Fruit fly (Drosophila melanogaster) Kc167 (cell line): Measurements from ENCODE around the gene Kaz-m1.

Experiments used
- Sin3A ChIP-seq: fragments of >200 bp; optimal IDR thresholded peaks from 2 replicates; lab custom pipeline; 2018; ENCODE audit warnings: missing external identifiers
- h ChIP-seq: fragments of >200 bp; optimal IDR thresholded peaks from 3 replicates; lab custom pipeline; 2018; ENCODE audit warnings: missing external identifiers
- insv ChIP-seq: fragments of >200 bp; optimal IDR thresholded peaks from 3 replicates; lab custom pipeline; 2018; ENCODE audit warnings: missing external identifiers
- ttk ChIP-seq: sonication (Bioruptor generic); optimal IDR thresholded peaks from 2 replicates; lab custom pipeline; 2017; ENCODE audit warnings: missing external identifiers

dm6 chr3R:26062911-26063310, 48.4 kb downstream of the Kaz-m1 start, which contains the start of gene CG14551:
- no peak for TF ChIP-seq Sin3A (lab: Kevin White, UChicago)
- TF ChIP-seq h (lab: Kevin White, UChicago): no peak
- TF ChIP-seq ttk (lab: Kevin White, UChicago): no peak
- TF ChIP-seq insv (lab: Kevin White, UChicago): no peak
